Worm (Caenorhabditis elegans): ENCODE data around the gene kvs-3.
A peak's percentile ranks its signal among the peaks of the same experiment; 100 is the strongest.

The kvs-3 gene

ce11 chrV:9273587-9273986, 44.5 kb upstream of the kvs-3 start (continued):
- no peak for TF ChIP-seq ama-1 (optimal IDR thresholded peaks at IDR 0.05)
- TF ChIP-seq ztf-4 (tag; optimal IDR thresholded peaks at IDR 0.05) = peak; percentile 25
- peak; percentile 61 for TF ChIP-seq snpc-4 (tag; optimal IDR thresholded peaks at IDR 0.05)
- no peak for TF ChIP-seq unc-62 (GFP tag; optimal IDR thresholded peaks at IDR 0.05)
- TF ChIP-seq nhr-6 (tag; optimal IDR thresholded peaks at IDR 0.05) = peak; percentile 81
- peak; percentile 7 for TF ChIP-seq egl-27 (tag; optimal IDR thresholded peaks at IDR 0.05)
- peak; percentile 17 for TF ChIP-seq nhr-21 (tag; optimal IDR thresholded peaks at IDR 0.05)
- TF ChIP-seq nhr-129 (tag; optimal IDR thresholded peaks at IDR 0.05) = peak; percentile 87
- peak; percentile 68 for TF ChIP-seq unc-39 (tag; optimal IDR thresholded peaks at IDR 0.05)
- TF ChIP-seq elt-3 (tag; optimal IDR thresholded peaks at IDR 0.05) = no peak
- TF ChIP-seq alr-1 (tag; optimal IDR thresholded peaks at IDR 0.05) = no peak
- peak; percentile 74 for TF ChIP-seq C34F6.9 (tag; optimal IDR thresholded peaks at IDR 0.05)
- peak; percentile 86 for TF ChIP-seq zag-1 (tag; optimal IDR thresholded peaks at IDR 0.05)
- peak; percentile 21 for TF ChIP-seq blmp-1 (tag; optimal IDR thresholded peaks at IDR 0.05; ENCODE audit: insufficient read depth)
- TF ChIP-seq aly-2 (tag; optimal IDR thresholded peaks at IDR 0.05) = no peak
- TF ChIP-seq nhr-237 (tag; optimal IDR thresholded peaks at IDR 0.05) = no peak
- no peak for TF ChIP-seq elt-1 (tag; optimal IDR thresholded peaks at IDR 0.05)
- TF ChIP-seq lin-11 (tag; optimal IDR thresholded peaks at IDR 0.05) = peak; percentile 17
- no peak for TF ChIP-seq ZK546.5 (tag; optimal IDR thresholded peaks at IDR 0.05)
- peak; percentile 55 to 91 for TF ChIP-seq mdl-1 (tag; optimal IDR thresholded peaks at IDR 0.05)

ce11 chrV:9274127-9275042, 43.7 kb upstream of the kvs-3 start:
- TF ChIP-seq R02D3.7 (tag; optimal IDR thresholded peaks at IDR 0.05) = no peak
- TF ChIP-seq elt-1 (tag; optimal IDR thresholded peaks at IDR 0.05) = peak; percentile 15
- no peak for TF ChIP-seq dmd-4 (tag; optimal IDR thresholded peaks at IDR 0.05)
- peak; percentile 22 for TF ChIP-seq nhr-129 (tag; optimal IDR thresholded peaks at IDR 0.05)
- no peak for TF ChIP-seq mbf-1 (tag; optimal IDR thresholded peaks at IDR 0.05)
- no peak for TF ChIP-seq ceh-82 (tag; optimal IDR thresholded peaks at IDR 0.05)
- no peak for TF ChIP-seq nhr-12 (tag; optimal IDR thresholded peaks at IDR 0.05)
- no peak for TF ChIP-seq fos-1 (tag; optimal IDR thresholded peaks at IDR 0.05)
- no peak for TF ChIP-seq skn-1 (tag; optimal IDR thresholded peaks at IDR 0.05)
- TF ChIP-seq unc-55 (GFP tag; optimal IDR thresholded peaks at IDR 0.05) = no peak
- TF ChIP-seq crh-2 (tag; optimal IDR thresholded peaks at IDR 0.05) = no peak
- TF ChIP-seq aly-2 (tag; optimal IDR thresholded peaks at IDR 0.05) = no peak
- no peak for TF ChIP-seq lin-11 (tag; optimal IDR thresholded peaks at IDR 0.05)
- TF ChIP-seq sma-9 (GFP tag; optimal IDR thresholded peaks at IDR 0.05) = peak; percentile 69
- no peak for TF ChIP-seq sma-9 (tag; optimal IDR thresholded peaks at IDR 0.05)
- no peak for TF ChIP-seq egl-27 (tag; optimal IDR thresholded peaks at IDR 0.05)
- no peak for TF ChIP-seq F13H6.1 (tag; optimal IDR thresholded peaks at IDR 0.05)
- TF ChIP-seq Y55F3AM.14 (GFP tag; optimal IDR thresholded peaks at IDR 0.05) = no peak
- no peak for TF ChIP-seq zag-1 (tag; optimal IDR thresholded peaks at IDR 0.05)
- no peak for TF ChIP-seq elt-3 (tag; optimal IDR thresholded peaks at IDR 0.05)
- TF ChIP-seq nhr-25 (tag; optimal IDR thresholded peaks at IDR 0.05) = no peak
- no peak for TF ChIP-seq ztf-1 (GFP tag; conservative IDR thresholded peaks at IDR 0.05)
- TF ChIP-seq lin-39 (tag; optimal IDR thresholded peaks at IDR 0.05) = no peak
- no peak for TF ChIP-seq unc-39 (tag; optimal IDR thresholded peaks at IDR 0.05)
- no peak for TF ChIP-seq ceh-16 (tag; optimal IDR thresholded peaks at IDR 0.05)
- no peak for TF ChIP-seq nhr-77 (tag; optimal IDR thresholded peaks at IDR 0.05)
- no peak for TF ChIP-seq nhr-10 (tag; optimal IDR thresholded peaks at IDR 0.05)
- no peak for TF ChIP-seq nhr-11 (tag; optimal IDR thresholded peaks at IDR 0.05)
- TF ChIP-seq mdl-1 (tag; optimal IDR thresholded peaks at IDR 0.05) = peak in 1 of 2 experiments; percentile 2
- TF ChIP-seq ztf-4 (tag; optimal IDR thresholded peaks at IDR 0.05) = no peak
- no peak for TF ChIP-seq C34F6.9 (tag; optimal IDR thresholded peaks at IDR 0.05)
- TF ChIP-seq lsy-2 (tag; optimal IDR thresholded peaks at IDR 0.05) = no peak
- no peak for TF ChIP-seq peb-1 (tag; optimal IDR thresholded peaks at IDR 0.05)
- TF ChIP-seq nhr-21 (tag; optimal IDR thresholded peaks at IDR 0.05) = peak; percentile 35
- TF ChIP-seq alr-1 (tag; optimal IDR thresholded peaks at IDR 0.05) = no peak
- no peak for TF ChIP-seq nhr-237 (tag; optimal IDR thresholded peaks at IDR 0.05)
- TF ChIP-seq mab-5 (tag; optimal IDR thresholded peaks at IDR 0.05) = peak; percentile 27
- no peak for TF ChIP-seq ztf-11 (tag; optimal IDR thresholded peaks at IDR 0.05)
- no peak for TF ChIP-seq ZK546.5 (tag; optimal IDR thresholded peaks at IDR 0.05)
- no peak for TF ChIP-seq gmeb-1 (tag; optimal IDR thresholded peaks at IDR 0.05)
- no peak for TF ChIP-seq sem-4 (tag; optimal IDR thresholded peaks at IDR 0.05)
- TF ChIP-seq unc-62 (GFP tag; optimal IDR thresholded peaks at IDR 0.05) = no peak
- TF ChIP-seq ama-1 (optimal IDR thresholded peaks at IDR 0.05) = no peak
- TF ChIP-seq blmp-1 (tag; optimal IDR thresholded peaks at IDR 0.05; ENCODE audit: insufficient read depth) = no peak
- peak; percentile 17 for TF ChIP-seq nhr-6 (tag; optimal IDR thresholded peaks at IDR 0.05)
- TF ChIP-seq snpc-4 (tag; optimal IDR thresholded peaks at IDR 0.05) = no peak
- TF ChIP-seq nhr-23 (tag; optimal IDR thresholded peaks at IDR 0.05) = peak; percentile 69
- TF ChIP-seq lin-13 (GFP tag; optimal IDR thresholded peaks at IDR 0.05) = no peak
